Worm (Caenorhabditis elegans) whole organism, late embryonic: Measurements from ENCODE around the gene T07C4.3.

Experiments used
- F13H6.1 ChIP-seq: sonication (generic microtip); optimal IDR thresholded peaks from 2 replicates; lab custom pipeline; 2016; ENCODE audit warnings: missing genetic modification characterization, missing compliant biosample characterization
- K02D7.2 ChIP-seq: sonication (generic microtip); optimal IDR thresholded peaks from 2 replicates; lab custom pipeline; 2017; ENCODE audit warnings: mild to moderate bottlenecking, missing genetic modification characterization, missing compliant biosample characterization
- K09A11.1 ChIP-seq: sonication (generic microtip); optimal IDR thresholded peaks from 2 replicates; lab custom pipeline; 2017; ENCODE audit warnings: antibody characterized with exemption, mild to moderate bottlenecking, missing genetic modification characterization, missing compliant biosample characterization; ENCODE audit not compliant: insufficient read depth
- Y22D7AL.16 ChIP-seq: sonication (generic microtip); optimal IDR thresholded peaks from 2 replicates; lab custom pipeline; 2016; ENCODE audit warnings: missing genetic modification characterization, missing compliant biosample characterization
- ahr-1 ChIP-seq: sonication (generic microtip); optimal IDR thresholded peaks from 2 replicates; lab custom pipeline; 2016; ENCODE audit warnings: missing genetic modification characterization, missing compliant biosample characterization
- ama-1 ChIP-seq: fragments of 150-350 bp; optimal IDR thresholded peaks from 2 replicates; lab custom pipeline; 2014
- ceh-18 ChIP-seq: sonication (generic microtip); optimal IDR thresholded peaks from 2 replicates; lab custom pipeline; 2016; ENCODE audit warnings: missing genetic modification characterization, missing compliant biosample characterization
- ceh-19 ChIP-seq: fragments of 200-800 bp; sonication (Bioruptor generic); optimal IDR thresholded peaks from 2 replicates; lab custom pipeline; 2018; ENCODE audit warnings: mild to moderate bottlenecking, missing genetic modification characterization, missing compliant biosample characterization
- ceh-31 ChIP-seq: sonication (generic microtip); optimal IDR thresholded peaks from 2 replicates; lab custom pipeline; 2016; ENCODE audit warnings: missing genetic modification characterization, missing compliant biosample characterization
- ceh-45 ChIP-seq: fragments of 200-800 bp; sonication (Bioruptor generic); IDR thresholded peaks from 2 replicates; pipeline ENCODE4 v1.3.6; 2022; ENCODE audit warnings: missing genetic modification reagents, missing genetic modification characterization, missing compliant biosample characterization
- ceh-48 ChIP-seq: sonication (generic microtip); optimal IDR thresholded peaks from 2 replicates; lab custom pipeline; 2016; ENCODE audit warnings: missing genetic modification characterization, inconsistent platforms, missing compliant biosample characterization
- ceh-6 ChIP-seq: fragments of 200-800 bp; sonication (Bioruptor generic); optimal IDR thresholded peaks from 2 replicates; lab custom pipeline; 2018; ENCODE audit warnings: mild to moderate bottlenecking, missing genetic modification characterization, missing compliant biosample characterization
- ceh-9 ChIP-seq: sonication (generic microtip); optimal IDR thresholded peaks from 2 replicates; lab custom pipeline; 2016; ENCODE audit warnings: mild to moderate bottlenecking, missing genetic modification characterization, inconsistent platforms, missing compliant biosample characterization
- che-1 ChIP-seq: sonication (generic microtip); optimal IDR thresholded peaks from 2 replicates; lab custom pipeline; 2016; ENCODE audit warnings: mild to moderate bottlenecking, missing genetic modification characterization, missing compliant biosample characterization
- dmd-4 ChIP-seq: sonication (generic microtip); optimal IDR thresholded peaks from 2 replicates; lab custom pipeline; 2016; ENCODE audit warnings: borderline replicate concordance, missing genetic modification characterization, missing compliant biosample characterization
- dve-1 ChIP-seq: sonication (generic microtip); optimal IDR thresholded peaks from 2 replicates; lab custom pipeline; 2017; ENCODE audit warnings: antibody characterized with exemption, mild to moderate bottlenecking, missing genetic modification characterization, missing compliant biosample characterization
- ets-4 ChIP-seq: sonication (generic microtip); optimal IDR thresholded peaks from 2 replicates; lab custom pipeline; 2016; ENCODE audit warnings: missing genetic modification characterization, missing compliant biosample characterization
- eyg-1 ChIP-seq: sonication (generic microtip); optimal IDR thresholded peaks from 2 replicates; lab custom pipeline; 2016; ENCODE audit warnings: missing genotype, missing genetic modification characterization, missing compliant biosample characterization
- hlh-13 ChIP-seq: fragments of 200-800 bp; sonication (Bioruptor generic); optimal IDR thresholded peaks from 2 replicates; lab custom pipeline; 2018; ENCODE audit warnings: mild to moderate bottlenecking, missing genetic modification characterization, missing compliant biosample characterization
- hlh-30 ChIP-seq: sonication (generic microtip); optimal IDR thresholded peaks from 2 replicates; lab custom pipeline; 2017; ENCODE audit warnings: antibody characterized with exemption, missing genetic modification characterization, missing compliant biosample characterization; ENCODE audit not compliant: insufficient read depth
- hlh-6 ChIP-seq: sonication (generic microtip); optimal IDR thresholded peaks from 2 replicates; lab custom pipeline; 2016; ENCODE audit warnings: missing genotype, missing genetic modification characterization, missing compliant biosample characterization
- hlh-8 ChIP-seq: sonication (generic microtip); optimal IDR thresholded peaks from 2 replicates; lab custom pipeline; 2016; ENCODE audit warnings: missing genotype, missing genetic modification characterization, missing compliant biosample characterization
- madf-2 ChIP-seq: sonication (generic microtip); optimal IDR thresholded peaks from 2 replicates; lab custom pipeline; 2017; ENCODE audit warnings: missing genetic modification characterization, missing compliant biosample characterization
- nhr-11 ChIP-seq: fragments of 150-350 bp; optimal IDR thresholded peaks from 2 replicates; lab custom pipeline; 2014; ENCODE audit warnings: missing biosample characterization, missing genetic modification characterization
- npax-4 ChIP-seq: sonication (generic microtip); optimal IDR thresholded peaks from 2 replicates; lab custom pipeline; 2016; ENCODE audit warnings: missing genetic modification characterization, missing compliant biosample characterization
- odd-2 ChIP-seq: sonication (generic microtip); optimal IDR thresholded peaks from 2 replicates; lab custom pipeline; 2017; ENCODE audit warnings: antibody characterized with exemption, mild to moderate bottlenecking, missing genetic modification characterization, missing compliant biosample characterization
- pat-9 ChIP-seq: fragments of 200-800 bp; sonication (Bioruptor generic); optimal IDR thresholded peaks from 2 replicates; lab custom pipeline; 2018; ENCODE audit warnings: mild to moderate bottlenecking, missing genetic modification characterization, moderate library complexity, missing compliant biosample characterization
- pha-2 ChIP-seq: sonication (generic microtip); optimal IDR thresholded peaks from 2 replicates; lab custom pipeline; 2017; ENCODE audit warnings: mild to moderate bottlenecking, missing genetic modification characterization, missing compliant biosample characterization
- pqm-1 ChIP-seq: sonication (generic microtip); optimal IDR thresholded peaks from 2 replicates; lab custom pipeline; 2016; ENCODE audit warnings: missing genetic modification characterization, missing compliant biosample characterization
- rnt-1 ChIP-seq: sonication (generic microtip); optimal IDR thresholded peaks from 2 replicates; lab custom pipeline; 2016; ENCODE audit warnings: missing genetic modification characterization, missing compliant biosample characterization
- sdc-2 ChIP-seq: sonication (generic microtip); optimal IDR thresholded peaks from 2 replicates; lab custom pipeline; 2016; ENCODE audit warnings: missing genotype, missing genetic modification characterization, missing compliant biosample characterization
- sox-4 ChIP-seq: sonication (generic microtip); optimal IDR thresholded peaks from 2 replicates; lab custom pipeline; 2017; ENCODE audit warnings: mild to moderate bottlenecking, missing genetic modification characterization, inconsistent platforms, missing compliant biosample characterization
- unc-42 ChIP-seq: sonication (generic microtip); optimal IDR thresholded peaks from 2 replicates; lab custom pipeline; 2016; ENCODE audit warnings: missing genotype, missing genetic modification characterization, missing compliant biosample characterization
- unc-55 ChIP-seq: sonication (generic microtip); optimal IDR thresholded peaks from 2 replicates; lab custom pipeline; 2017; ENCODE audit warnings: missing biosample characterization, missing genetic modification reagents, missing genetic modification characterization
- unc-86 ChIP-seq: sonication (generic microtip); optimal IDR thresholded peaks from 2 replicates; lab custom pipeline; 2016; ENCODE audit warnings: missing genetic modification characterization, missing compliant biosample characterization
- ztf-16 ChIP-seq: sonication (generic microtip); optimal IDR thresholded peaks from 2 replicates; lab custom pipeline; 2017; ENCODE audit warnings: missing genetic modification characterization, missing compliant biosample characterization

T07C4.3 gene

DNA sequence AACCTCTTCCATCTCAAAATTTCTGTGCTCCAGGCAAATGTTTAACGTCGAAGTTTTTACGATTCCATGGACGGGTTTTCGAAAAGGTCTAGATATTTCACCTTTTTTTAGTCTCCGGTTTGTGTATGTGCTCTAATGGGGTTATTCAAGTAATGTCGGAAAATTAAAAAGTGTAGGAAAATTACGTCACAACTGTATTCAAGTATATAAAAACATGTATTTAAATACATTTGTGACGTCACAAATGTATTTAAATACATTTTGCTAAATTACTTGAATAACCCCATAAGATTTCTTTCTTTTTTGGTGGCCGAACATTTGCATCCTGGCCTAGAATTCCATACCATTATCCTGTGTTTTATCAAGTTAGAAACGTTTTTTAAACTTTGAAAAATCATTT is 9.5 kb downstream of the T07C4.3 start:
- TF ChIP-seq hlh-13 (GFP tag; lab: Kevin White, UChicago) (no peak), hlh-30 (tag; lab: Kevin White, UChicago) (no peak), ceh-45 (GFP tag; lab: Robert Waterston, UW) (no peak), hlh-6 (tag; lab: Kevin White, UChicago) (no peak), K02D7.2 (no peak), dve-1 (tag; lab: Kevin White, UChicago) (no peak), unc-86 (tag; lab: Kevin White, UChicago) (no peak), pha-2 (tag; lab: Kevin White, UChicago) (no peak)

DNA sequence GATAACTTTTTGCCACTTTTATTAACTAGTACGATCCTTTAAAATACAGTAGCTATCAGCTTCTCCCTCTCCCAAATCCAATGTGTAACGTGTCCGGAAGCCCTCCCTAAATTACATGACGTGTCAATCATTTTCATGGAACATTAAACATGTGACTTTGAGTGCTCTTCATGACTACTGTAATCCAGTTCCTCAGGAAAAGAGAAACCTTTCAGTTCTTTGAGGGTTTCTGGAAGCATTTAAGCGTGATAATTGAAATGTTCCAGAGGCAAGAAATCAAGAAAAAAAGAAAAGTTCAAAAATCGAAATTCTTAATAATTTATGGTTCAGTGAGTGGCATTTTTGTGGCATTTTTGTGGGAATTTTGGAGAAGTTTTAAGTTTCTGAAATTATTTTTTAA is 11.0 kb downstream of the T07C4.3 start:
- TF ChIP-seq pqm-1 (no peak), pat-9 (tag; lab: Kevin White, UChicago) (no peak), F13H6.1 (tag; lab: Kevin White, UChicago) (no peak), Y22D7AL.16 (tag; lab: Kevin White, UChicago) (no peak), ceh-9 (tag; lab: Kevin White, UChicago) (no peak), ztf-16 (tag; lab: Kevin White, UChicago) (no peak), sox-4 (tag; lab: Kevin White, UChicago) (no peak), che-1 (no peak), madf-2 (no peak)

DNA sequence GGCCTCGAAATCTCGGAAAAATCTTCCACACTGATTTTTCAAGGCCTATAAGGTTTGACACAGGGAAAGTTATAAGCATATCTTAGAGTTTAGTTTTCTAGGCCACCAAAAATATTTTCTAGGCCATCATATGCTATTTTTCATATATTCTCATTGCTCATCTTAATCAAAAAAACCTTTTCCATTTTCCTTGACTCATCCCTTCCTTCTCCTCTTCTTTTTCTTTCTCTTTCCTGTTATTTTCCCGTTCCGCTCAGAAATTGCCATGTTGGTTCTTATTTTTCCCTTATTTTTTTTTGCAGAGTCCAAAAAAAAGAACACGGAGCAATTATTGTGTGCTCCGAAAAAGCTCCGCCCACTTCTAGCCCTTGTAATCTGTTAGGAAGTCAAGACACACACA is 12.7 kb downstream of the T07C4.3 start, which contains the start of gene tbc-8:
tbc-8 (plus strand) TSS at position 301 of the 400 bp plus-strand sequence.
- TF ChIP-seq ahr-1 (no peak), dmd-4 (tag; lab: Kevin White, UChicago) (no peak), ets-4 (tag; lab: Kevin White, UChicago) (no peak), sdc-2 (tag; lab: Kevin White, UChicago) (no peak), npax-4 (tag; lab: Kevin White, UChicago) (no peak), ceh-6 (GFP tag; lab: Kevin White, UChicago) (no peak), unc-55 (GFP tag; lab: Kevin White, UChicago) (no peak), ceh-18 (no peak), odd-2 (tag; lab: Kevin White, UChicago) (no peak), eyg-1 (tag; lab: Kevin White, UChicago) (no peak), pat-9 (tag; lab: Kevin White, UChicago) (no peak), rnt-1 (tag; lab: Kevin White, UChicago) (no peak), ceh-31 (tag; lab: Kevin White, UChicago) (no peak), ceh-19 (GFP tag; lab: Kevin White, UChicago) (no peak)

DNA sequence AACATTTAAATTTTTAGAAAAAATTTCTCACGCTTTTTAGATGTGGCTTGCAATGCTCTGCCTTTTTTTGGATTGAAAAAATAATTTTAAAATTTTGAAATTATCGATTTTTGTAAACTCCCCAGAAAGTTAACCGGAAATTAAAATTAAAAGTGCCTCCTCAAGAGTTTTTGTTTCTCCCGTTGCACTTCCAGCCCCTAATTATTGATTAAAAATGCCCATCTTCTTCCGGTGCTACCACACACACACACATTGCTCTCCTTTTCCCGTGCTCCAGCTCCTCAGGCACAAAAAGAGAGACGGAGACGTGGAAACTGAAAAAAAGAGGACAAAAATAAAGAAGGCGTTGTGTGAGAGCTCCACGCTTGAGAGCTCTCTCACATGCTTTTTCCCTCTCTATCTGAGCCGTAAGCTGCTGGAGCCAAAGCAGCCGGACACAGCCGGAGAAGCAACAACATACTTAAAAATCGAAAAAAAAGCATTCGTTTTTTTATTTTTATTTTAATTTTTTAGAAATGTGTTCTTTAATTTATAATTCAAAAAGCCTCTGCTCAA is 15.5 kb downstream of the T07C4.3 start:
- TF ChIP-seq hlh-30 (tag; lab: Kevin White, UChicago) (no peak), unc-42 (tag; lab: Kevin White, UChicago) (peak; percentile 37), K09A11.1 (tag; lab: Kevin White, UChicago) (no peak), ama-1 (lab: Kevin White, UChicago) (no peak), ceh-48 (tag; lab: Kevin White, UChicago) (peak; percentile 56), ceh-18 (no peak), K02D7.2 (no peak)
- TF ChIP-seq, all 69 proteins: peak for 2

DNA sequence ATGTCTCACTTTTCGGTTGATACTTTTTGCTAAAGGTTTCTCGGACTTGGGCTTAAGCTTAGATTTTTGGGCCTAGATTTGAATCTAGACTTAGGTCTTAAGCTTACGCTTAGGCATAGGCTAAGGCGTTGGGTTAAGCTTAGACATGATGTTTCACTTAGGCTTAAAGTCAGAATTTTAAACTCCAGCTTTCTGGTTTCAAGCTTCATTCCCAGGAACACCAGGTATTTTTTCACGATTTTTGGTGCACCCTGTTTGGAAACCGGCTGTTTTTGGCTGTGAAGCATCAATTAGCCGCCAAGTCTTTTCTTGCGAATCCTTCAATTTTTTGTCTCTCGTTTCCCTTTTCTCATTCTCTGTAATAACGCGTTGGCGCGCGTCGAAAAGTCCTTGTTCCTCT is 21.9 kb downstream of the T07C4.3 start:
- no peak for TF ChIP-seq hlh-8
- no peak for TF ChIP-seq nhr-11 (tag; lab: Kevin White, UChicago)
- no peak for TF ChIP-seq madf-2
- TF ChIP-seq, all 69 proteins: peak for 0
